Fruit fly (Drosophila melanogaster): ENCODE results near the gene CG8620.

dm6 chr3L:7147796-7148195, 10.1 kb upstream of the CG8620 start:
- TF ChIP-seq OdsH (GFP tag; optimal IDR thresholded peaks at IDR 0.05) (no peak), Hr38 (GFP tag; optimal IDR thresholded peaks at IDR 0.05) (no peak), Hr39 (GFP tag; optimal IDR thresholded peaks at IDR 0.05) (no peak), Sox102F (GFP tag; optimal IDR thresholded peaks at IDR 0.05) (no peak), dac (GFP tag; optimal IDR thresholded peaks at IDR 0.05) (no peak), vri (GFP tag; optimal IDR thresholded peaks at IDR 0.05) (no peak), Eip75B (GFP tag; optimal IDR thresholded peaks at IDR 0.05) (no peak), eg (GFP tag; IDR thresholded peaks at IDR 0.05) (peak; percentile 77)

Measured in whole organism, prepupa.